Fruit fly (Drosophila melanogaster) whole organism, adult: ENCODE results near the gene nAChRbeta1.

Experiments
- CG11617 ChIP-seq: fragments of 200-800 bp; sonication (Bioruptor generic); optimal IDR thresholded peaks from 2 replicates; lab custom pipeline; 2017; ENCODE audit warnings: mild to moderate bottlenecking, missing biosample characterization, missing genetic modification reagents, missing genetic modification characterization
- CG12768 ChIP-seq: fragments of 200-800 bp; sonication (Bioruptor generic); optimal IDR thresholded peaks from 2 replicates; lab custom pipeline; 2017; ENCODE audit warnings: missing biosample characterization, missing genetic modification characterization, mild to moderate bottlenecking, moderate library complexity, missing genetic modification reagents
- CG33017 ChIP-seq: fragments of 200-800 bp; sonication (Bioruptor generic); optimal IDR thresholded peaks from 2 replicates; lab custom pipeline; 2018; ENCODE audit warnings: missing biosample characterization, mild to moderate bottlenecking, missing genetic modification characterization, moderate library complexity
- CG5204 ChIP-seq: fragments of 200-800 bp; sonication (Bioruptor generic); optimal IDR thresholded peaks from 2 replicates; lab custom pipeline; 2016; ENCODE audit warnings: missing biosample characterization, missing genetic modification characterization
- CG7045 ChIP-seq: fragments of 200-800 bp; sonication (Bioruptor generic); optimal IDR thresholded peaks from 2 replicates; lab custom pipeline; 2017; ENCODE audit warnings: missing biosample characterization, mild to moderate bottlenecking, missing genetic modification characterization
- Clk ChIP-seq: fragments of 200-800 bp; sonication (Bioruptor generic); optimal IDR thresholded peaks from 2 replicates; lab custom pipeline; 2017; ENCODE audit warnings: missing biosample characterization, missing genetic modification characterization
- cic ChIP-seq: fragments of 200-800 bp; sonication (Bioruptor generic); optimal IDR thresholded peaks from 2 replicates; lab custom pipeline; 2017; ENCODE audit warnings: missing biosample characterization, mild to moderate bottlenecking, missing genetic modification characterization, moderate library complexity
- cnc ChIP-seq, 2 experiments: fragments of >200 bp; optimal IDR thresholded peaks; 2 replicates each; lab custom pipeline; 2017
- ovo ChIP-seq: fragments of 200-800 bp; sonication (Bioruptor generic); optimal IDR thresholded peaks from 2 replicates; lab custom pipeline; 2016; ENCODE audit warnings: missing biosample characterization, missing genetic modification characterization
- pad ChIP-seq: fragments of 200-800 bp; sonication (Bioruptor generic); optimal IDR thresholded peaks from 3 replicates; lab custom pipeline; 2017; ENCODE audit warnings: missing biosample characterization, missing genetic modification characterization, mild to moderate bottlenecking, moderate library complexity, missing genetic modification reagents
- toe ChIP-seq: fragments of 200-800 bp; sonication (Bioruptor generic); optimal IDR thresholded peaks from 2 replicates; lab custom pipeline; 2016; ENCODE audit warnings: missing biosample characterization, missing genetic modification characterization

- TF ChIP-seq cic (GFP tag; lab: Kevin White, UChicago) = no peak
- no peak for TF ChIP-seq CG12768 (GFP tag; lab: Kevin White, UChicago)
- TF ChIP-seq CG33017 (tag; lab: Kevin White, UChicago) = no peak
- TF ChIP-seq cnc (optimal IDR thresholded peaks at IDR 0.05; lab: Kevin White, UChicago) = no peak
- TF ChIP-seq CG5204 = no peak
- no peak for TF ChIP-seq Clk
- peak; percentile 82 for TF ChIP-seq pad (GFP tag; lab: Kevin White, UChicago)
- no peak for TF ChIP-seq ovo (GFP tag; lab: Kevin White, UChicago)
- no peak for TF ChIP-seq CG11617 (GFP tag; lab: Kevin White, UChicago)
- no peak for TF ChIP-seq CG7045
- no peak for TF ChIP-seq toe (GFP tag; lab: Kevin White, UChicago)
Measured at dm6 chr3L:4409898-4410629, 19.1 kb upstream of the nAChRbeta1 start.
